Worm (Caenorhabditis elegans) whole organism, L3 larva: ENCODE data around the gene T10D4.1.
"Not testable (repeated sequence)": the region's sequence is repeated elsewhere in the genome, so short reads cannot be mapped to it uniquely, and the experiment has no call there.

Experiments
- R02D3.7 ChIP-seq: fragments of 150-350 bp; optimal IDR thresholded peaks from 2 replicates; lab custom pipeline; 2014; ENCODE audit warnings: missing biosample characterization, missing genetic modification characterization
- ZK546.5 ChIP-seq: sonication (generic microtip); optimal IDR thresholded peaks from 2 replicates; lab custom pipeline; 2017; ENCODE audit warnings: missing biosample characterization, missing genetic modification characterization
- aly-2 ChIP-seq: fragments of 150-350 bp; optimal IDR thresholded peaks from 2 replicates; lab custom pipeline; 2014; ENCODE audit warnings: missing biosample characterization, missing genetic modification characterization
- ceh-16 ChIP-seq: sonication (generic microtip); optimal IDR thresholded peaks from 2 replicates; lab custom pipeline; 2017; ENCODE audit warnings: missing biosample characterization, missing genetic modification characterization
- ceh-28 ChIP-seq: fragments of 150-350 bp; optimal IDR thresholded peaks from 2 replicates; lab custom pipeline; 2014; ENCODE audit warnings: missing biosample characterization, missing genetic modification reagents, missing genetic modification characterization
- daf-12 ChIP-seq: fragments of 150-350 bp; optimal IDR thresholded peaks from 2 replicates; lab custom pipeline; 2014; ENCODE audit warnings: missing biosample characterization, missing genetic modification reagents, missing genetic modification characterization
- egl-27 ChIP-seq: sonication (generic microtip); optimal IDR thresholded peaks from 4 replicates; lab custom pipeline; 2017; ENCODE audit warnings: missing biosample characterization, missing genetic modification reagents, missing genetic modification characterization
- elt-3 ChIP-seq, 3 experiments: fragments of 150-350 bp in 1 of 3; sonication (generic microtip) in 2 of 3; optimal IDR thresholded peaks; 2 replicates in 2 of 3; 4 replicates in 1 of 3; lab custom pipeline; 2014 to 2017; ENCODE audit warnings: missing biosample characterization in 3 of 3, missing genetic modification characterization in 3 of 3
- eor-1 ChIP-seq, 2 experiments: fragments of 150-350 bp; optimal IDR thresholded peaks; 2 replicates each; lab custom pipeline; 2014 to 2018; ENCODE audit warnings: missing biosample characterization in 2 of 2, missing genetic modification characterization in 2 of 2
- fkh-10 ChIP-seq: sonication (generic microtip); optimal IDR thresholded peaks from 2 replicates; lab custom pipeline; 2017; ENCODE audit warnings: missing biosample characterization, missing genetic modification reagents, missing genetic modification characterization
- hmg-11 ChIP-seq: sonication (generic microtip); optimal IDR thresholded peaks from 2 replicates; lab custom pipeline; 2016; ENCODE audit warnings: missing genetic modification characterization, missing compliant biosample characterization
- jun-1 ChIP-seq: fragments of 150-350 bp; optimal IDR thresholded peaks from 2 replicates; lab custom pipeline; 2014; ENCODE audit warnings: missing biosample characterization, missing genetic modification reagents, missing genetic modification characterization
- lin-39 ChIP-seq: fragments of 150-350 bp; optimal IDR thresholded peaks from 2 replicates; lab custom pipeline; 2018; ENCODE audit warnings: missing biosample characterization, missing genetic modification reagents, missing genetic modification characterization
- lsy-12 ChIP-seq: sonication (generic microtip); optimal IDR thresholded peaks from 2 replicates; lab custom pipeline; 2016; ENCODE audit warnings: mild to moderate bottlenecking, missing genetic modification characterization, missing compliant biosample characterization
- mdl-1 ChIP-seq: fragments of 150-350 bp; optimal IDR thresholded peaks from 2 replicates; lab custom pipeline; 2014; ENCODE audit warnings: missing biosample characterization, missing genetic modification characterization
- nhr-11 ChIP-seq: fragments of 150-350 bp; optimal IDR thresholded peaks from 2 replicates; lab custom pipeline; 2014; ENCODE audit warnings: missing biosample characterization, missing genetic modification characterization
- nhr-23 ChIP-seq: fragments of 150-350 bp; optimal IDR thresholded peaks from 2 replicates; lab custom pipeline; 2014; ENCODE audit warnings: missing biosample characterization, missing genetic modification reagents, missing genetic modification characterization
- nhr-237 ChIP-seq: fragments of 150-350 bp; optimal IDR thresholded peaks from 2 replicates; lab custom pipeline; 2014; ENCODE audit warnings: missing biosample characterization, missing genetic modification characterization
- nhr-25 ChIP-seq: sonication (generic microtip); optimal IDR thresholded peaks from 2 replicates; lab custom pipeline; 2017; ENCODE audit warnings: missing biosample characterization, missing genetic modification characterization
- nhr-43 ChIP-seq: sonication (generic microtip); optimal IDR thresholded peaks from 2 replicates; lab custom pipeline; 2016; ENCODE audit warnings: mild to moderate bottlenecking, missing genetic modification characterization, missing compliant biosample characterization; ENCODE audit not compliant: poor library complexity, severe bottlenecking
- nhr-76 ChIP-seq: fragments of 150-350 bp; sonication (generic microtip); optimal IDR thresholded peaks from 5 replicates; lab custom pipeline; 2014; ENCODE audit warnings: missing biosample characterization, missing genetic modification characterization
- pha-4 ChIP-seq: fragments of 150-350 bp; optimal IDR thresholded peaks from 2 replicates; lab custom pipeline; 2014; ENCODE audit warnings: missing biosample characterization, missing genetic modification reagents, missing genetic modification characterization
- pqm-1 ChIP-seq: fragments of 150-350 bp; optimal IDR thresholded peaks from 2 replicates; lab custom pipeline; 2017; ENCODE audit warnings: missing biosample characterization, missing genetic modification characterization, inconsistent platforms
- unc-39 ChIP-seq: sonication (generic microtip); optimal IDR thresholded peaks from 4 replicates; lab custom pipeline; 2017; ENCODE audit warnings: missing biosample characterization, missing genetic modification characterization
- zag-1 ChIP-seq: fragments of 150-350 bp; optimal IDR thresholded peaks from 2 replicates; lab custom pipeline; 2014; ENCODE audit warnings: missing biosample characterization, missing genetic modification characterization
- ztf-11 ChIP-seq: fragments of 150-350 bp; optimal IDR thresholded peaks from 2 replicates; lab custom pipeline; 2014; ENCODE audit warnings: missing biosample characterization, missing genetic modification characterization
- ztf-4 ChIP-seq: fragments of 150-350 bp; optimal IDR thresholded peaks from 2 replicates; lab custom pipeline; 2014; ENCODE audit warnings: missing biosample characterization, missing genetic modification characterization

T10D4.1 gene

ce11 chrII:3177663-3178062 lies 27.7 kb downstream of the T10D4.1 start, which contains the start of gene sri-40:
TSS of gene sri-40 (plus strand) at chrII:3177963.
- TF ChIP-seq eor-1 (tag; optimal IDR thresholded peaks at IDR 0.05; lab: Kevin White, UChicago); nhr-25; ceh-28 (tag; lab: Kevin White, UChicago): not testable (repeated sequence)

- TF ChIP-seq mdl-1; unc-39 (tag; lab: Kevin White, UChicago); egl-27 (tag; lab: Kevin White, UChicago): not testable (repeated sequence)
Observed at ce11 chrII:3183300-3183840, 33.4 kb downstream of the T10D4.1 start, which contains the start of the genes Y27F2A.6 and Y27F2A.8. TSS of gene Y27F2A.6 (minus strand) at chrII:3183400. TSS of gene Y27F2A.8 (plus strand) at chrII:3183790.

- not testable (repeated sequence) for TF ChIP-seq ceh-16; nhr-43 (tag; lab: Kevin White, UChicago); zag-1 (tag; lab: Kevin White, UChicago)
- TF ChIP-seq, all 47 proteins: peak for 0; not testable (repeated sequence) for 47
Observed at ce11 chrII:3184858-3185257, 34.9 kb downstream of the T10D4.1 start, which contains the start of gene sri-78. TSS of gene sri-78 (plus strand) at chrII:3185158.

ce11 chrII:3185848-3186247 lies 35.9 kb downstream of the T10D4.1 start:
- TF ChIP-seq elt-3 (tag; optimal IDR thresholded peaks at IDR 0.05; lab: Kevin White, UChicago) (no peak), nhr-76 (no peak), nhr-25 (no peak), zag-1 (tag; lab: Kevin White, UChicago) (no peak), pqm-1 (tag; lab: Kevin White, UChicago) (no peak), nhr-23 (tag; lab: Kevin White, UChicago) (no peak), nhr-11 (tag; lab: Kevin White, UChicago) (no peak), jun-1 (no peak), unc-39 (tag; lab: Kevin White, UChicago) (no peak), ZK546.5 (tag; lab: Kevin White, UChicago) (no peak), aly-2 (no peak), pha-4 (tag; lab: Kevin White, UChicago) (no peak)

- TF ChIP-seq R02D3.7 (tag; lab: Kevin White, UChicago); nhr-43 (tag; lab: Kevin White, UChicago); elt-3 (tag; optimal IDR thresholded peaks at IDR 0.05; lab: Kevin White, UChicago): not testable (repeated sequence)
- TF ChIP-seq, all 47 proteins: peak for 0; not testable (repeated sequence) for 47
Observed at ce11 chrII:3189038-3189437, 39.1 kb downstream of the T10D4.1 start, which contains the start of gene Y27F2A.11. TSS of gene Y27F2A.11 (plus strand) at chrII:3189338.

ce11 chrII:3191544-3191943 lies 41.6 kb downstream of the T10D4.1 start, which contains the start of gene Y27F2A.9:
TSS of gene Y27F2A.9 (minus strand) at chrII:3191644.
- TF ChIP-seq nhr-237, lin-39, ztf-11 (tag; lab: Kevin White, UChicago): not testable (repeated sequence)

ce11 chrII:3195739-3196138 lies 45.8 kb downstream of the T10D4.1 start:
- no peak for TF ChIP-seq hmg-11 (tag; lab: Kevin White, UChicago)
- TF ChIP-seq ztf-4 (tag; lab: Kevin White, UChicago): no peak
- TF ChIP-seq mdl-1: no peak
- no peak for TF ChIP-seq daf-12 (tag; lab: Kevin White, UChicago)
- no peak for TF ChIP-seq zag-1 (tag; lab: Kevin White, UChicago)
- no peak for TF ChIP-seq lsy-12 (tag; lab: Kevin White, UChicago)
- no peak for TF ChIP-seq pqm-1 (tag; lab: Kevin White, UChicago)
- TF ChIP-seq fkh-10 (GFP tag; lab: Kevin White, UChicago): no peak
- TF ChIP-seq nhr-11 (tag; lab: Kevin White, UChicago): no peak
- no peak for TF ChIP-seq nhr-25
- TF ChIP-seq elt-3 (tag; optimal IDR thresholded peaks at IDR 0.05; lab: Kevin White, UChicago): no peak
- TF ChIP-seq ZK546.5 (tag; lab: Kevin White, UChicago): no peak
- TF ChIP-seq eor-1 (tag; optimal IDR thresholded peaks at IDR 0.05; lab: Kevin White, UChicago): no peak
- TF ChIP-seq, all 47 proteins: peak for 0
